Worm (Caenorhabditis elegans) whole organism, L2 larva: Measurements from ENCODE around the gene srw-69.

Source experiments
- C34F6.9 ChIP-seq: fragments of 150-350 bp; optimal IDR thresholded peaks from 2 replicates; lab custom pipeline; 2014; ENCODE audit warnings: missing biosample characterization, missing genetic modification characterization
- F13H6.1 ChIP-seq: sonication (generic microtip); optimal IDR thresholded peaks from 2 replicates; lab custom pipeline; 2016; ENCODE audit warnings: missing genetic modification characterization, missing compliant biosample characterization
- ZK546.5 ChIP-seq: sonication (generic microtip); optimal IDR thresholded peaks from 2 replicates; lab custom pipeline; 2017; ENCODE audit warnings: missing biosample characterization, missing genetic modification characterization
- aly-2 ChIP-seq: fragments of 150-350 bp; optimal IDR thresholded peaks from 2 replicates; lab custom pipeline; 2014; ENCODE audit warnings: missing biosample characterization, missing genetic modification characterization
- ama-1 ChIP-seq: fragments of 150-350 bp; optimal IDR thresholded peaks from 2 replicates; lab custom pipeline; 2018; ENCODE audit warnings: inconsistent platforms
- blmp-1 ChIP-seq: sonication (generic microtip); optimal IDR thresholded peaks from 2 replicates; lab custom pipeline; 2017; ENCODE audit warnings: missing genetic modification characterization, mild to moderate bottlenecking, missing compliant biosample characterization, antibody characterized with exemption, moderate library complexity; ENCODE audit not compliant: insufficient read depth
- ceh-16 ChIP-seq: fragments of 150-350 bp; optimal IDR thresholded peaks from 2 replicates; lab custom pipeline; 2014; ENCODE audit warnings: missing biosample characterization, missing genetic modification characterization
- crh-2 ChIP-seq: sonication (generic microtip); optimal IDR thresholded peaks from 2 replicates; lab custom pipeline; 2017; ENCODE audit warnings: missing biosample characterization, missing genetic modification characterization
- dmd-4 ChIP-seq: sonication (generic microtip); optimal IDR thresholded peaks from 2 replicates; lab custom pipeline; 2017; ENCODE audit warnings: missing biosample characterization, missing genetic modification characterization
- egl-27 ChIP-seq: sonication (generic microtip); optimal IDR thresholded peaks from 3 replicates; lab custom pipeline; 2017; ENCODE audit warnings: missing biosample characterization, missing genetic modification reagents, missing genetic modification characterization
- elt-1 ChIP-seq: fragments of 150-350 bp; optimal IDR thresholded peaks from 2 replicates; lab custom pipeline; 2014; ENCODE audit warnings: missing biosample characterization, missing genetic modification characterization
- elt-3 ChIP-seq: sonication (generic microtip); optimal IDR thresholded peaks from 2 replicates; lab custom pipeline; 2017; ENCODE audit warnings: missing biosample characterization, missing genetic modification characterization
- fos-1 ChIP-seq: fragments of 150-350 bp; optimal IDR thresholded peaks from 2 replicates; lab custom pipeline; 2014; ENCODE audit warnings: missing biosample characterization, missing genetic modification characterization
- gmeb-1 ChIP-seq: fragments of 150-350 bp; optimal IDR thresholded peaks from 2 replicates; lab custom pipeline; 2014; ENCODE audit warnings: missing biosample characterization, missing genetic modification characterization
- lin-11 ChIP-seq: fragments of 150-350 bp; sonication (generic microtip); optimal IDR thresholded peaks from 2 replicates; lab custom pipeline; 2014; ENCODE audit warnings: missing biosample characterization, missing genetic modification characterization, inconsistent platforms, mixed read lengths
- lsy-2 ChIP-seq, 2 experiments: fragments of 150-350 bp in 1 of 2; sonication (generic microtip) in 1 of 2; optimal IDR thresholded peaks; 2 replicates each; lab custom pipeline; 2014 to 2017; ENCODE audit warnings: missing biosample characterization in 2 of 2, missing genetic modification characterization in 2 of 2
- mab-5 ChIP-seq: fragments of 150-350 bp; optimal IDR thresholded peaks from 2 replicates; lab custom pipeline; 2014; ENCODE audit warnings: missing biosample characterization, missing genetic modification characterization
- mdl-1 ChIP-seq, 2 experiments: fragments of 150-350 bp in 1 of 2; sonication (generic microtip) in 1 of 2; optimal IDR thresholded peaks; 2 replicates each; lab custom pipeline; 2017; ENCODE audit warnings: missing biosample characterization in 2 of 2, missing genetic modification characterization in 2 of 2
- nhr-10 ChIP-seq: sonication (generic microtip); optimal IDR thresholded peaks from 2 replicates; lab custom pipeline; 2017; ENCODE audit warnings: missing biosample characterization, missing genetic modification characterization
- nhr-11 ChIP-seq: fragments of 150-350 bp; optimal IDR thresholded peaks from 2 replicates; lab custom pipeline; 2014; ENCODE audit warnings: missing biosample characterization, missing genetic modification characterization
- nhr-12 ChIP-seq: fragments of 150-350 bp; optimal IDR thresholded peaks from 2 replicates; lab custom pipeline; 2014; ENCODE audit warnings: missing biosample characterization, missing genetic modification characterization
- nhr-129 ChIP-seq: fragments of 150-350 bp; optimal IDR thresholded peaks from 2 replicates; lab custom pipeline; 2014; ENCODE audit warnings: missing biosample characterization, missing genetic modification characterization
- nhr-21 ChIP-seq: fragments of 150-350 bp; optimal IDR thresholded peaks from 2 replicates; lab custom pipeline; 2014; ENCODE audit warnings: missing biosample characterization, missing genetic modification characterization
- nhr-23 ChIP-seq: fragments of 150-350 bp; optimal IDR thresholded peaks from 2 replicates; lab custom pipeline; 2014; ENCODE audit warnings: missing biosample characterization, missing genetic modification reagents, missing genetic modification characterization
- nhr-237 ChIP-seq: fragments of 150-350 bp; optimal IDR thresholded peaks from 2 replicates; lab custom pipeline; 2014; ENCODE audit warnings: missing biosample characterization, missing genetic modification characterization
- nhr-25 ChIP-seq: fragments of 150-350 bp; sonication (generic microtip); optimal IDR thresholded peaks from 3 replicates; lab custom pipeline; 2014; ENCODE audit warnings: missing biosample characterization, missing genetic modification characterization
- nhr-77 ChIP-seq: fragments of 150-350 bp; optimal IDR thresholded peaks from 2 replicates; lab custom pipeline; 2014; ENCODE audit warnings: missing biosample characterization, missing genetic modification characterization
- peb-1 ChIP-seq: fragments of 150-350 bp; optimal IDR thresholded peaks from 2 replicates; lab custom pipeline; 2014; ENCODE audit warnings: missing biosample characterization, missing genetic modification characterization
- sem-4 ChIP-seq: fragments of 150-350 bp; optimal IDR thresholded peaks from 2 replicates; lab custom pipeline; 2014; ENCODE audit warnings: missing biosample characterization, missing genetic modification reagents, missing genetic modification characterization
- skn-1 ChIP-seq: sonication (generic microtip); optimal IDR thresholded peaks from 2 replicates; lab custom pipeline; 2017; ENCODE audit warnings: missing biosample characterization, missing genetic modification characterization
- sma-3 ChIP-seq: sonication (generic microtip); optimal IDR thresholded peaks from 2 replicates; lab custom pipeline; 2016; ENCODE audit warnings: missing genetic modification reagents, missing genetic modification characterization, missing compliant biosample characterization
- sma-9 ChIP-seq, 2 experiments: fragments of 150-350 bp in 1 of 2; sonication (generic microtip) in 1 of 2; optimal IDR thresholded peaks; 2 replicates each; lab custom pipeline; 2014 to 2016; ENCODE audit warnings: missing genetic modification characterization in 2 of 2, mild to moderate bottlenecking in 1 of 2, missing biosample characterization in 1 of 2, missing compliant biosample characterization in 1 of 2, missing genetic modification reagents in 1 of 2, moderate library complexity in 1 of 2
- snpc-4 ChIP-seq: fragments of 150-350 bp; optimal IDR thresholded peaks from 2 replicates; lab custom pipeline; 2014; ENCODE audit warnings: missing biosample characterization, missing genetic modification characterization
- unc-39 ChIP-seq: fragments of 150-350 bp; optimal IDR thresholded peaks from 2 replicates; lab custom pipeline; 2014; ENCODE audit warnings: missing biosample characterization, missing genetic modification characterization
- unc-55 ChIP-seq: fragments of 150-350 bp; sonication (generic microtip); optimal IDR thresholded peaks from 3 replicates; lab custom pipeline; 2014; ENCODE audit warnings: missing biosample characterization, missing genetic modification reagents, missing genetic modification characterization
- zag-1 ChIP-seq: fragments of 150-350 bp; optimal IDR thresholded peaks from 2 replicates; lab custom pipeline; 2014; ENCODE audit warnings: missing biosample characterization, missing genetic modification characterization
- ztf-1 ChIP-seq: fragments of 200-800 bp; sonication (Bioruptor generic); conservative IDR thresholded peaks from 2 replicates; pipeline ENCODE4 v1.3.6; 2022; ENCODE audit warnings: missing genetic modification characterization, missing compliant biosample characterization
- ztf-11 ChIP-seq: sonication (generic microtip); optimal IDR thresholded peaks from 2 replicates; lab custom pipeline; 2017; ENCODE audit warnings: missing biosample characterization, missing genetic modification characterization
- ztf-4 ChIP-seq: fragments of 150-350 bp; optimal IDR thresholded peaks from 2 replicates; lab custom pipeline; 2014; ENCODE audit warnings: missing biosample characterization, missing genetic modification characterization

The srw-69 gene

ce11 chrV:7436911-7437310 is 8.1 kb upstream of the srw-69 start (continued):
- no peak for TF ChIP-seq nhr-10 (tag; lab: Kevin White, UChicago)
- peak; percentile 98 for TF ChIP-seq ama-1
- TF ChIP-seq elt-3 (tag; lab: Kevin White, UChicago): no peak
- no peak for TF ChIP-seq dmd-4
- TF ChIP-seq ceh-16: no peak
- TF ChIP-seq nhr-23 (tag; lab: Kevin White, UChicago): no peak
- TF ChIP-seq zag-1 (tag; lab: Kevin White, UChicago): no peak
- TF ChIP-seq, all 48 proteins: peak for 13

ce11 chrV:7436509-7436908 is 7.7 kb upstream of the srw-69 start:
- TF ChIP-seq nhr-11 (tag; lab: Kevin White, UChicago) (no peak), ztf-11 (tag; lab: Kevin White, UChicago) (no peak), ceh-16 (no peak), peb-1 (tag; lab: Kevin White, UChicago) (no peak), skn-1 (tag; lab: Kevin White, UChicago) (no peak), unc-55 (no peak), sma-9 (GFP tag; optimal IDR thresholded peaks at IDR 0.05; lab: Kevin White, UChicago) (no peak), sma-9 (tag; optimal IDR thresholded peaks at IDR 0.05; lab: Kevin White, UChicago) (no peak), nhr-12 (tag; lab: Kevin White, UChicago) (no peak), lin-11 (tag; lab: Kevin White, UChicago) (no peak), nhr-77 (no peak), lsy-2 (tag; optimal IDR thresholded peaks at IDR 0.05; lab: Kevin White, UChicago) (no peak), ama-1 (no peak), aly-2 (tag; lab: Kevin White, UChicago) (no peak), sma-3 (GFP tag; lab: Kevin White, UChicago) (no peak), fos-1 (no peak), nhr-237 (no peak), elt-1 (no peak), mab-5 (tag; lab: Kevin White, UChicago) (no peak), mdl-1 (tag; optimal IDR thresholded peaks at IDR 0.05; lab: Kevin White, UChicago) (no peak)

ce11 chrV:7435376-7436204 is 6.8 kb upstream of the srw-69 start, which contains the start of the genes ddo-2 and F25E5.8:
ddo-2 (minus strand) TSS chrV:7435705.
F25E5.8 (plus strand) TSS chrV:7435930.
- TF ChIP-seq ceh-16: no peak
- TF ChIP-seq nhr-10 (tag; lab: Kevin White, UChicago): no peak
- TF ChIP-seq unc-39 (tag; lab: Kevin White, UChicago): no peak
- TF ChIP-seq blmp-1 (tag; lab: Kevin White, UChicago): peak; percentile 38
- peak; percentile 20 for TF ChIP-seq sma-3 (GFP tag; lab: Kevin White, UChicago)
- no peak for TF ChIP-seq ZK546.5 (tag; lab: Kevin White, UChicago)
- peak; percentile 87 for TF ChIP-seq ama-1
- peak; percentile 30 for TF ChIP-seq nhr-21
- TF ChIP-seq sem-4: peak; percentile 1
- TF ChIP-seq ztf-1 (GFP tag; lab: Robert Waterston, UW): no peak
- no peak for TF ChIP-seq egl-27 (tag; lab: Kevin White, UChicago)
- peak; percentile 59 for TF ChIP-seq nhr-25

ce11 chrV:7434805-7435363 is 6.1 kb upstream of the srw-69 start:
- peak; percentile 16 for TF ChIP-seq gmeb-1 (tag; lab: Kevin White, UChicago)
- TF ChIP-seq crh-2 (tag; lab: Kevin White, UChicago): peak; percentile 78
- TF ChIP-seq nhr-21: no peak
- TF ChIP-seq snpc-4 (tag; lab: Kevin White, UChicago): no peak
- peak; percentile 48 for TF ChIP-seq nhr-129
- TF ChIP-seq sma-9 (GFP tag; optimal IDR thresholded peaks at IDR 0.05; lab: Kevin White, UChicago): peak; percentile 95
- TF ChIP-seq sma-9 (tag; optimal IDR thresholded peaks at IDR 0.05; lab: Kevin White, UChicago): no peak
- peak; percentile 37 for TF ChIP-seq zag-1 (tag; lab: Kevin White, UChicago)
- peak; percentile 46 for TF ChIP-seq sem-4
- TF ChIP-seq fos-1: peak; percentile 49
- peak; percentile 64 for TF ChIP-seq F13H6.1 (tag; lab: Kevin White, UChicago)
- TF ChIP-seq sma-3 (GFP tag; lab: Kevin White, UChicago): no peak
- TF ChIP-seq skn-1 (tag; lab: Kevin White, UChicago): peak; percentile 34
- TF ChIP-seq ztf-4 (tag; lab: Kevin White, UChicago): peak; percentile 6
- TF ChIP-seq mdl-1 (tag; optimal IDR thresholded peaks at IDR 0.05; lab: Kevin White, UChicago): peak; percentile 87 to 88
- TF ChIP-seq blmp-1 (tag; lab: Kevin White, UChicago): no peak
- no peak for TF ChIP-seq nhr-11 (tag; lab: Kevin White, UChicago)
- no peak for TF ChIP-seq dmd-4
- TF ChIP-seq lsy-2 (tag; optimal IDR thresholded peaks at IDR 0.05; lab: Kevin White, UChicago): peak in 1 of 2 experiments; percentile 71
- TF ChIP-seq ama-1: peak; percentile 88
- TF ChIP-seq C34F6.9 (tag; lab: Kevin White, UChicago): peak; percentile 76
